Fruit fly (Drosophila melanogaster) whole organism, prepupa: Measurements from ENCODE around the gene CG5447.

Experiments
- Blimp-1 ChIP-seq: fragments of 200-800 bp; sonication (Bioruptor generic); optimal IDR thresholded peaks from 3 replicates; lab custom pipeline; 2017; ENCODE audit warnings: missing biosample characterization, missing genetic modification characterization, mild to moderate bottlenecking, moderate library complexity, missing genetic modification reagents
- CG10631 ChIP-seq: fragments of 200-800 bp; sonication (Bioruptor generic); optimal IDR thresholded peaks from 2 replicates; lab custom pipeline; 2016; ENCODE audit warnings: missing biosample characterization, missing genetic modification characterization
- CG10669 ChIP-seq: fragments of 200-800 bp; sonication (Bioruptor generic); optimal IDR thresholded peaks from 3 replicates; lab custom pipeline; 2018; ENCODE audit warnings: missing biosample characterization, mild to moderate bottlenecking, missing genetic modification characterization, moderate library complexity
- CG11294 ChIP-seq: fragments of 200-800 bp; sonication (Bioruptor generic); IDR thresholded peaks from 2 replicates; pipeline ENCODE4 v1.3.6; 2022; ENCODE audit warnings: missing biosample characterization, missing genetic modification characterization
- CG11762 ChIP-seq: fragments of 200-800 bp; sonication (Bioruptor generic); optimal IDR thresholded peaks from 3 replicates; lab custom pipeline; 2016; ENCODE audit warnings: missing biosample characterization, missing genetic modification characterization; ENCODE audit not compliant: insufficient read depth
- CG11902 ChIP-seq: fragments of 200-800 bp; sonication (Bioruptor generic); optimal IDR thresholded peaks from 3 replicates; lab custom pipeline; 2016; ENCODE audit warnings: missing biosample characterization, missing genetic modification characterization
- CG15336 ChIP-seq: fragments of 200-800 bp; sonication (Bioruptor generic); IDR thresholded peaks from 2 replicates; pipeline ENCODE4 v1.3.6; 2022; ENCODE audit warnings: missing biosample characterization, missing genetic modification characterization
- CG16779 ChIP-seq: fragments of 200-800 bp; sonication (Bioruptor generic); optimal IDR thresholded peaks from 3 replicates; lab custom pipeline; 2017; ENCODE audit warnings: missing biosample characterization, mild to moderate bottlenecking, missing genetic modification characterization
- CG32006 ChIP-seq: fragments of 200-800 bp; sonication (Bioruptor generic); optimal IDR thresholded peaks from 3 replicates; lab custom pipeline; 2017; ENCODE audit warnings: missing biosample characterization, mild to moderate bottlenecking, missing genetic modification characterization
- CG34406 ChIP-seq: fragments of 200-800 bp; sonication (Bioruptor generic); optimal IDR thresholded peaks from 3 replicates; lab custom pipeline; 2016; ENCODE audit warnings: missing biosample characterization, missing genetic modification characterization
- CG3919 ChIP-seq: fragments of 200-800 bp; sonication (Bioruptor generic); optimal IDR thresholded peaks from 3 replicates; lab custom pipeline; 2016; ENCODE audit warnings: missing biosample characterization, missing genetic modification characterization
- CG4318 ChIP-seq: fragments of 200-800 bp; sonication (Bioruptor generic); optimal IDR thresholded peaks from 3 replicates; lab custom pipeline; 2017; ENCODE audit warnings: missing biosample characterization, mild to moderate bottlenecking, missing genetic modification characterization
- CG6276 ChIP-seq: fragments of 200-800 bp; sonication (Bioruptor generic); optimal IDR thresholded peaks from 2 replicates; lab custom pipeline; 2017; ENCODE audit warnings: missing biosample characterization, mild to moderate bottlenecking, missing genetic modification characterization
- CG6792 ChIP-seq: fragments of 200-800 bp; sonication (Bioruptor generic); optimal IDR thresholded peaks from 3 replicates; lab custom pipeline; 2016; ENCODE audit warnings: missing biosample characterization, missing genetic modification characterization
- CG7368 ChIP-seq: fragments of 200-800 bp; sonication (Bioruptor generic); optimal IDR thresholded peaks from 3 replicates; lab custom pipeline; 2016; ENCODE audit warnings: missing biosample characterization, missing genetic modification characterization
- CG8119 ChIP-seq: fragments of 200-800 bp; sonication (Bioruptor generic); IDR thresholded peaks from 3 replicates; pipeline ENCODE4 v1.3.6; 2022; ENCODE audit warnings: missing biosample characterization, missing genetic modification characterization
- CG8319 ChIP-seq: fragments of 200-800 bp; sonication (Bioruptor generic); optimal IDR thresholded peaks from 3 replicates; lab custom pipeline; 2016; ENCODE audit warnings: missing biosample characterization, missing genetic modification characterization
- CG8632 ChIP-seq: fragments of 200-800 bp; sonication (Bioruptor generic); optimal IDR thresholded peaks from 3 replicates; lab custom pipeline; 2016; ENCODE audit warnings: missing biosample characterization, missing genetic modification characterization
- CG9139 ChIP-seq: fragments of 200-800 bp; sonication (Bioruptor generic); optimal IDR thresholded peaks from 3 replicates; lab custom pipeline; 2017; ENCODE audit warnings: missing biosample characterization, mild to moderate bottlenecking, missing genetic modification characterization
- Eip78C ChIP-seq: fragments of 200-800 bp; sonication (Bioruptor generic); peaks from one replicate; lab custom pipeline; 2016; ENCODE audit warnings: missing biosample characterization, missing genetic modification characterization
- Eip93F ChIP-seq: fragments of 200-800 bp; sonication (Bioruptor generic); optimal IDR thresholded peaks from 2 replicates; lab custom pipeline; 2016; ENCODE audit warnings: missing biosample characterization, mild to moderate bottlenecking, missing genetic modification characterization
- Ets21C ChIP-seq: fragments of 200-800 bp; sonication (Bioruptor generic); optimal IDR thresholded peaks from 3 replicates; lab custom pipeline; 2016; ENCODE audit warnings: missing biosample characterization, missing genetic modification characterization
- Ets96B ChIP-seq: fragments of 200-800 bp; optimal IDR thresholded peaks from 2 replicates; lab custom pipeline; 2019; ENCODE audit warnings: missing biosample characterization, mild to moderate bottlenecking, missing genetic modification characterization, moderate library complexity
- Gug ChIP-seq: fragments of 200-800 bp; sonication (Bioruptor generic); IDR thresholded peaks from 2 replicates; pipeline ENCODE4 v1.3.6; 2022; ENCODE audit warnings: missing biosample characterization, missing genetic modification characterization
- Hr38 ChIP-seq: sonication (Bioruptor generic); optimal IDR thresholded peaks from 2 replicates; lab custom pipeline; 2016; ENCODE audit warnings: missing biosample characterization, missing genetic modification characterization
- Hr39 ChIP-seq: fragments of 200-800 bp; sonication (Bioruptor generic); optimal IDR thresholded peaks from 2 replicates; lab custom pipeline; 2016; ENCODE audit warnings: missing biosample characterization, missing genetic modification characterization
- Hr4 ChIP-seq: fragments of 200-800 bp; sonication (Bioruptor generic); optimal IDR thresholded peaks from 3 replicates; lab custom pipeline; 2016; ENCODE audit warnings: missing biosample characterization, missing genetic modification characterization
- Lpt ChIP-seq: fragments of 200-800 bp; sonication (Bioruptor generic); optimal IDR thresholded peaks from 3 replicates; lab custom pipeline; 2016; ENCODE audit warnings: missing biosample characterization, missing genetic modification characterization
- Met ChIP-seq: fragments of 200-800 bp; sonication (Bioruptor generic); optimal IDR thresholded peaks from 3 replicates; lab custom pipeline; 2016; ENCODE audit warnings: missing biosample characterization, missing genetic modification characterization
- OdsH ChIP-seq: fragments of 200-800 bp; sonication (Bioruptor generic); optimal IDR thresholded peaks from 3 replicates; lab custom pipeline; 2016; ENCODE audit warnings: missing biosample characterization, missing genetic modification characterization
- Sox102F ChIP-seq: fragments of 200-800 bp; sonication (Bioruptor generic); optimal IDR thresholded peaks from 2 replicates; lab custom pipeline; 2016; ENCODE audit warnings: missing biosample characterization, mild to moderate bottlenecking, missing genetic modification characterization
- Sox14 ChIP-seq: fragments of 200-800 bp; sonication (Bioruptor generic); optimal IDR thresholded peaks from 3 replicates; lab custom pipeline; 2016; ENCODE audit warnings: missing biosample characterization, missing genetic modification characterization
- Sox15 ChIP-seq: fragments of 200-800 bp; sonication (Bioruptor generic); optimal IDR thresholded peaks from 3 replicates; lab custom pipeline; 2016; ENCODE audit warnings: missing biosample characterization, missing genetic modification characterization
- achi ChIP-seq: fragments of 200-800 bp; sonication (Bioruptor generic); optimal IDR thresholded peaks from 3 replicates; lab custom pipeline; 2016; ENCODE audit warnings: missing biosample characterization, missing genetic modification characterization
- acj6 ChIP-seq: fragments of 200-800 bp; sonication (Bioruptor generic); optimal IDR thresholded peaks from 3 replicates; lab custom pipeline; 2016; ENCODE audit warnings: missing biosample characterization, missing genetic modification characterization
- dac ChIP-seq: fragments of 200-800 bp; sonication (Bioruptor generic); optimal IDR thresholded peaks from 2 replicates; lab custom pipeline; 2017; ENCODE audit warnings: missing biosample characterization, mild to moderate bottlenecking, missing genetic modification characterization
- dsx ChIP-seq: fragments of 200-800 bp; optimal IDR thresholded peaks from 3 replicates; lab custom pipeline; 2019; ENCODE audit warnings: missing biosample characterization, mild to moderate bottlenecking, missing genetic modification characterization, moderate library complexity; ENCODE audit not compliant: poor library complexity, severe bottlenecking
- esn ChIP-seq: fragments of 200-800 bp; sonication (Bioruptor generic); optimal IDR thresholded peaks from 2 replicates; lab custom pipeline; 2016; ENCODE audit warnings: missing biosample characterization, mild to moderate bottlenecking, missing genetic modification characterization, moderate library complexity
- fd59A ChIP-seq: fragments of 200-800 bp; sonication (Bioruptor generic); optimal IDR thresholded peaks from 2 replicates; lab custom pipeline; 2017; ENCODE audit warnings: missing biosample characterization, mild to moderate bottlenecking, missing genetic modification characterization, missing genetic modification reagents
- fd85E ChIP-seq: fragments of 200-800 bp; sonication (Bioruptor generic); optimal IDR thresholded peaks from 3 replicates; lab custom pipeline; 2016; ENCODE audit warnings: missing biosample characterization, missing genetic modification characterization
- fkh ChIP-seq: fragments of 200-800 bp; sonication (Bioruptor generic); optimal IDR thresholded peaks from 3 replicates; lab custom pipeline; 2017; ENCODE audit warnings: missing biosample characterization, mild to moderate bottlenecking, missing genetic modification characterization, moderate library complexity
- salr ChIP-seq, 2 experiments: fragments of 200-800 bp; sonication (Bioruptor generic); optimal IDR thresholded peaks; 3 replicates each; lab custom pipeline; 2016 to 2018; ENCODE audit warnings: missing biosample characterization in 2 of 2, missing genetic modification characterization in 2 of 2, mild to moderate bottlenecking in 1 of 2
- spab ChIP-seq: fragments of 200-800 bp; sonication (Bioruptor generic); optimal IDR thresholded peaks from 2 replicates; lab custom pipeline; 2017; ENCODE audit warnings: missing biosample characterization, mild to moderate bottlenecking, missing genetic modification characterization, missing genetic modification reagents
- ss ChIP-seq, 2 experiments: fragments of 200-800 bp; sonication (Bioruptor generic); optimal IDR thresholded peaks; 2 replicates in 1 of 2; 3 replicates in 1 of 2; lab custom pipeline; 2017 to 2018; ENCODE audit warnings: mild to moderate bottlenecking in 2 of 2, missing biosample characterization in 2 of 2, missing genetic modification characterization in 2 of 2, moderate library complexity in 1 of 2
- svp ChIP-seq: fragments of 200-800 bp; sonication (Bioruptor generic); peaks from one replicate; lab custom pipeline; 2016; ENCODE audit warnings: missing biosample characterization, missing genetic modification characterization
- vri ChIP-seq: fragments of 200-800 bp; sonication (Bioruptor generic); optimal IDR thresholded peaks from 3 replicates; lab custom pipeline; 2016; ENCODE audit warnings: missing biosample characterization, mild to moderate bottlenecking, missing genetic modification characterization

The CG5447 gene

DNA sequence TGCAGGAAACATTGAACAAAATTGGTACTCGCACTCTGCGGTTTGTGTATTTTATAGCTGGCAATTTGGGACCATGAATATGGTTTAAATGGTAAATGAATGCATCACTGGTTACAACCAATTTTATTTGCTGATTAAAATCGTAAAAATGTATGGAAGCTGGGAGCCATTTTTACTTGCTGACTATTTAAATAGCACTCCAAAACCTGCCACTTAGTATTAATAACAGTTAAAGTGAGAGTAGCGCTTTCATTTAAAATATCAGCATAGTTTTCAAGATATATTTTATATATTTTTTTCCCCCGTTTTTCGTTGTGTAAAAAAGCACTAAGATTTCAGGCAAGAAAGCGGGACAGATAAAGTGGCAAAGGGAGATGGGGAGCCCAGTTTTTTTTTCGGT, 32.2 kb downstream of the CG5447 start (continued):
- peak; percentile 34 for TF ChIP-seq CG11902 (GFP tag; lab: Kevin White, UChicago)
- TF ChIP-seq ss (GFP tag; optimal IDR thresholded peaks at IDR 0.05; lab: Kevin White, UChicago): no peak
- peak; percentile 9 for TF ChIP-seq CG10631 (GFP tag; lab: Kevin White, UChicago)
- no peak for TF ChIP-seq fkh (GFP tag; lab: Kevin White, UChicago)
- no peak for TF ChIP-seq CG16779
- TF ChIP-seq Met: peak; percentile 56
- peak; percentile 55 for TF ChIP-seq OdsH (GFP tag; lab: Kevin White, UChicago)
- no peak for TF ChIP-seq dsx (GFP tag; lab: Kevin White, UChicago)
- TF ChIP-seq esn (GFP tag; lab: Kevin White, UChicago): peak; percentile 56
- TF ChIP-seq svp (GFP tag; lab: Kevin White, UChicago): peak; percentile 64
- peak; percentile 23 for TF ChIP-seq CG7368 (GFP tag; lab: Kevin White, UChicago)
- TF ChIP-seq Sox102F (GFP tag; lab: Kevin White, UChicago): peak; percentile 41
- no peak for TF ChIP-seq Ets96B (tag; lab: Kevin White, UChicago)
- no peak for TF ChIP-seq Hr38 (GFP tag; lab: Kevin White, UChicago)

DNA sequence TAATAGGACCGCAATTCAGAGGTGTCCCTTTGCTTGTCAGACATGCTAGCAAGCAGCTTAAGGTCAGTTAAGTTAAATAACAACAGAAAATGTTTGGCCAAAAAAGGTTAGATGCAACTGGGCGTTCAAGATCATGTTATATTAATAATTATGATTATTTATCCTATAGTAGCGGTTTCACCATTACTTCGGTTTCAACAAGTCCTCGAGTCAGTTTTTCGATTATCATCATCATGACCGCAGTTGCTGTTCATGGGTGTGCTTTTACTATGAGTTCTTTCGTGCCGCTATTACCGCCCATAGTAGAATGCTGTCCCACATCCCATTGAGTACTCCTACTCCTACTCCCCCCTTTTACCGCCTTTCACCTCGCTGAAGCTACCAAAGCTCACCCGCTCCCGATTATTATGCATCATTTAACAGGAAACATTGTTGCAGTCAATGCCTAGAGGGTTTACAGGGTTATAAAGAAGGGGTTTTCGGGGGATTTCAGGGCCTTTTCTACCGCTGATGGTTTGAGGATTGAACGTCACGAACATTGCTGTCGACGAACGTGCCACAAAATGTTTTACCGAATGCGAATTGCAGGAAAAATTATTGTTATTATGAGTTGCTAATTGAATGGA, 33.0 kb downstream of the CG5447 start:
- TF ChIP-seq CG3919 (GFP tag; lab: Kevin White, UChicago) (peak; percentile 17), CG8632 (no peak), CG8319 (GFP tag; lab: Kevin White, UChicago) (no peak), Hr38 (GFP tag; lab: Kevin White, UChicago) (no peak), Eip93F (no peak), Lpt (no peak), Hr4 (GFP tag; lab: Kevin White, UChicago) (no peak), Hr39 (no peak), Eip78C (GFP tag; lab: Kevin White, UChicago) (peak; percentile 65), CG10669 (GFP tag; lab: Kevin White, UChicago) (peak; percentile 31), CG6792 (GFP tag; lab: Kevin White, UChicago) (peak; percentile 14), dac (GFP tag; lab: Kevin White, UChicago) (no peak), fd85E (GFP tag; lab: Kevin White, UChicago) (no peak), OdsH (GFP tag; lab: Kevin White, UChicago) (peak; percentile 2), Sox102F (GFP tag; lab: Kevin White, UChicago) (no peak), Sox14 (GFP tag; lab: Kevin White, UChicago) (no peak), CG15336 (GFP tag; lab: Robert Waterston, UW) (no peak; the same call in 1 of the 2 replicates), vri (GFP tag; lab: Kevin White, UChicago) (no peak), CG11294 (GFP tag; lab: Robert Waterston, UW) (no peak), CG8119 (0 out of 3 replicates have a peak, but pooled peaks have one; percentile 32), CG7368 (GFP tag; lab: Kevin White, UChicago) (no peak), Sox15 (GFP tag; lab: Kevin White, UChicago) (no peak), spab (GFP tag; lab: Kevin White, UChicago) (peak; percentile 21), CG16779 (no peak), CG32006 (peak; percentile 46), CG6276 (GFP tag; lab: Kevin White, UChicago) (no peak), fd59A (peak; percentile 5), CG10631 (GFP tag; lab: Kevin White, UChicago) (peak; percentile 17), salr (GFP tag; optimal IDR thresholded peaks at IDR 0.05; lab: Kevin White, UChicago) (no peak), acj6 (GFP tag; lab: Kevin White, UChicago) (peak; percentile 14), CG9139 (no peak), CG11762 (GFP tag; lab: Kevin White, UChicago) (no peak), Ets21C (GFP tag; lab: Kevin White, UChicago) (no peak), fkh (GFP tag; lab: Kevin White, UChicago) (no peak), ss (GFP tag; optimal IDR thresholded peaks at IDR 0.05; lab: Kevin White, UChicago) (peak in 1 of 2 experiments; percentile 30), dsx (GFP tag; lab: Kevin White, UChicago) (peak; percentile 93), Blimp-1 (GFP tag; lab: Kevin White, UChicago) (no peak), Gug (GFP tag; lab: Robert Waterston, UW) (no peak), CG4318 (GFP tag; lab: Kevin White, UChicago) (no peak), achi (GFP tag; lab: Kevin White, UChicago) (no peak), esn (GFP tag; lab: Kevin White, UChicago) (no peak), Ets96B (tag; lab: Kevin White, UChicago) (peak; percentile 36), Met (no peak), CG34406 (GFP tag; lab: Kevin White, UChicago) (no peak)
